Fruit fly (Drosophila melanogaster) whole organism, adult: Measurements from ENCODE around the gene stv.

Experiments used
- CG11617 ChIP-seq: fragments of 200-800 bp; sonication (Bioruptor generic); optimal IDR thresholded peaks from 2 replicates; lab custom pipeline; 2017; ENCODE audit warnings: mild to moderate bottlenecking, missing biosample characterization, missing genetic modification reagents, missing genetic modification characterization
- CG14711 ChIP-seq: fragments of 200-800 bp; sonication (Bioruptor generic); optimal IDR thresholded peaks from 2 replicates; lab custom pipeline; 2018; ENCODE audit warnings: missing biosample characterization, mild to moderate bottlenecking, missing genetic modification characterization, moderate library complexity
- CG1620 ChIP-seq: fragments of 200-800 bp; sonication (Bioruptor generic); optimal IDR thresholded peaks from 2 replicates; lab custom pipeline; 2016; ENCODE audit warnings: missing biosample characterization, missing genetic modification characterization
- CG33017 ChIP-seq: fragments of 200-800 bp; sonication (Bioruptor generic); optimal IDR thresholded peaks from 2 replicates; lab custom pipeline; 2018; ENCODE audit warnings: missing biosample characterization, mild to moderate bottlenecking, missing genetic modification characterization, moderate library complexity
- CG5204 ChIP-seq: fragments of 200-800 bp; sonication (Bioruptor generic); optimal IDR thresholded peaks from 2 replicates; lab custom pipeline; 2016; ENCODE audit warnings: missing biosample characterization, missing genetic modification characterization
- CG7045 ChIP-seq: fragments of 200-800 bp; sonication (Bioruptor generic); optimal IDR thresholded peaks from 2 replicates; lab custom pipeline; 2017; ENCODE audit warnings: missing biosample characterization, mild to moderate bottlenecking, missing genetic modification characterization
- CG7101 ChIP-seq: fragments of 200-800 bp; sonication (Bioruptor generic); optimal IDR thresholded peaks from 2 replicates; lab custom pipeline; 2018; ENCODE audit warnings: missing biosample characterization, mild to moderate bottlenecking, missing genetic modification characterization, moderate library complexity
- Hr96 ChIP-seq: fragments of 200-800 bp; sonication (Bioruptor generic); optimal IDR thresholded peaks from 2 replicates; lab custom pipeline; 2016; ENCODE audit warnings: missing biosample characterization, missing genetic modification characterization
- Mnt ChIP-seq: fragments of 200-800 bp; sonication (Bioruptor generic); optimal IDR thresholded peaks from 2 replicates; lab custom pipeline; 2016; ENCODE audit warnings: missing biosample characterization, mild to moderate bottlenecking, missing genetic modification characterization
- cic ChIP-seq: fragments of 200-800 bp; sonication (Bioruptor generic); optimal IDR thresholded peaks from 2 replicates; lab custom pipeline; 2017; ENCODE audit warnings: missing biosample characterization, mild to moderate bottlenecking, missing genetic modification characterization, moderate library complexity
- ovo ChIP-seq: fragments of 200-800 bp; sonication (Bioruptor generic); optimal IDR thresholded peaks from 2 replicates; lab custom pipeline; 2016; ENCODE audit warnings: missing biosample characterization, missing genetic modification characterization
- tj ChIP-seq: fragments of 200-800 bp; sonication (Bioruptor generic); optimal IDR thresholded peaks from 3 replicates; lab custom pipeline; 2017; ENCODE audit warnings: missing biosample characterization, mild to moderate bottlenecking, missing genetic modification characterization, moderate library complexity
- toe ChIP-seq: fragments of 200-800 bp; sonication (Bioruptor generic); optimal IDR thresholded peaks from 2 replicates; lab custom pipeline; 2016; ENCODE audit warnings: missing biosample characterization, missing genetic modification characterization

dm6 chr3L:13430171-13430570 is 47.2 kb upstream of the stv start:
- no peak for TF ChIP-seq toe (GFP tag; lab: Kevin White, UChicago)
- TF ChIP-seq cic (GFP tag; lab: Kevin White, UChicago), result no peak
- TF ChIP-seq Mnt, result no peak
- no peak for TF ChIP-seq CG33017
- TF ChIP-seq CG5204 (GFP tag; lab: Kevin White, UChicago), result no peak
- no peak for TF ChIP-seq CG7101
- no peak for TF ChIP-seq CG7045
- no peak for TF ChIP-seq ovo (GFP tag; lab: Kevin White, UChicago)
- no peak for TF ChIP-seq tj (GFP tag; lab: Kevin White, UChicago)
- TF ChIP-seq CG11617 (GFP tag; lab: Kevin White, UChicago), result no peak
- TF ChIP-seq CG14711 (tag; lab: Kevin White, UChicago), result no peak
- no peak for TF ChIP-seq CG1620 (GFP tag; lab: Kevin White, UChicago)
- TF ChIP-seq Hr96, result no peak
